Fruit fly (Drosophila melanogaster) whole organism, embryonic: ENCODE results near the gene CG11920.

ENCODE experiments used
- C15 ChIP-seq: fragments of 200-800 bp; sonication (Bioruptor generic); IDR thresholded peaks from 3 replicates; pipeline ENCODE4 v1.3.6; 2022; ENCODE audit warnings: missing biosample characterization, missing genetic modification characterization
- CG12769 ChIP-seq: fragments of 200-800 bp; sonication (Bioruptor generic); optimal IDR thresholded peaks from 2 replicates; lab custom pipeline; 2019; ENCODE audit warnings: missing biosample characterization, mild to moderate bottlenecking, missing genetic modification characterization, moderate library complexity
- CTCF ChIP-seq: fragments of 200-800 bp; sonication (Bioruptor generic); optimal IDR thresholded peaks from 2 replicates; lab custom pipeline; 2017; ENCODE audit warnings: missing biosample characterization, mild to moderate bottlenecking, missing genetic modification characterization, moderate library complexity
- Dfd ChIP-seq, 2 experiments: fragments of >200 bp; optimal IDR thresholded peaks; 2 replicates each; lab custom pipeline; 2017; ENCODE audit warnings: missing biosample characterization in 2 of 2, missing genetic modification characterization in 2 of 2
- ERR ChIP-seq: fragments of 200-800 bp; sonication (Bioruptor generic); optimal IDR thresholded peaks from 2 replicates; lab custom pipeline; 2016; ENCODE audit warnings: missing biosample characterization, missing genetic modification characterization
- Meics ChIP-seq: fragments of 200-800 bp; sonication (Bioruptor generic); optimal IDR thresholded peaks from 2 replicates; lab custom pipeline; 2017; ENCODE audit warnings: missing biosample characterization, mild to moderate bottlenecking, missing genetic modification characterization
- abd-A ChIP-seq: fragments of 200-800 bp; sonication (Bioruptor generic); optimal IDR thresholded peaks from 3 replicates; lab custom pipeline; 2019; ENCODE audit warnings: missing biosample characterization, mild to moderate bottlenecking, missing genetic modification characterization, moderate library complexity
- fd64A ChIP-seq: fragments of 200-800 bp; sonication (Bioruptor generic); optimal IDR thresholded peaks from 3 replicates; lab custom pipeline; 2018; ENCODE audit warnings: missing biosample characterization, mild to moderate bottlenecking, missing genetic modification characterization
- mam ChIP-seq: fragments of 200-800 bp; sonication (Bioruptor generic); optimal IDR thresholded peaks from 3 replicates; lab custom pipeline; 2016; ENCODE audit warnings: missing biosample characterization, missing genetic modification characterization
- psq ChIP-seq: fragments of 200-800 bp; sonication (Bioruptor generic); optimal IDR thresholded peaks from 2 replicates; lab custom pipeline; 2017; ENCODE audit warnings: missing biosample characterization, missing genetic modification characterization
- sr ChIP-seq: fragments of 200-800 bp; sonication (Bioruptor generic); IDR thresholded peaks from 3 replicates; pipeline ENCODE4 v1.3.6; 2022; ENCODE audit warnings: missing biosample characterization, missing genetic modification characterization
- trem ChIP-seq: fragments of 200-800 bp; optimal IDR thresholded peaks from 3 replicates; lab custom pipeline; 2019; ENCODE audit warnings: missing biosample characterization, mild to moderate bottlenecking, missing genetic modification characterization, moderate library complexity
- unpg ChIP-seq: fragments of 200-800 bp; sonication (Bioruptor generic); optimal IDR thresholded peaks from 3 replicates; lab custom pipeline; 2018; ENCODE audit warnings: missing biosample characterization, mild to moderate bottlenecking, missing genetic modification characterization, moderate library complexity

- TF ChIP-seq Meics (GFP tag; lab: Kevin White, UChicago) (no peak), fd64A (GFP tag; lab: Kevin White, UChicago) (no peak), Dfd (GFP tag; optimal IDR thresholded peaks at IDR 0.05; lab: Kevin White, UChicago) (no peak), CG12769 (tag; lab: Kevin White, UChicago) (no peak), sr (no peak), psq (GFP tag; lab: Kevin White, UChicago) (no peak), mam (GFP tag; lab: Kevin White, UChicago) (no peak), ERR (GFP tag; lab: Kevin White, UChicago) (no peak), trem (tag; lab: Kevin White, UChicago) (no peak), CTCF (no peak), unpg (GFP tag; lab: Kevin White, UChicago) (no peak), abd-A (tag; lab: Kevin White, UChicago) (no peak), C15 (no peak)
Observed at dm6 chr3R:25102253-25102652, 27.6 kb downstream of the CG11920 start, which contains the start of gene CG45095.
